Worm (Caenorhabditis elegans): ENCODE results near the gene R05G6.9.

The R05G6.9 gene

DNA sequence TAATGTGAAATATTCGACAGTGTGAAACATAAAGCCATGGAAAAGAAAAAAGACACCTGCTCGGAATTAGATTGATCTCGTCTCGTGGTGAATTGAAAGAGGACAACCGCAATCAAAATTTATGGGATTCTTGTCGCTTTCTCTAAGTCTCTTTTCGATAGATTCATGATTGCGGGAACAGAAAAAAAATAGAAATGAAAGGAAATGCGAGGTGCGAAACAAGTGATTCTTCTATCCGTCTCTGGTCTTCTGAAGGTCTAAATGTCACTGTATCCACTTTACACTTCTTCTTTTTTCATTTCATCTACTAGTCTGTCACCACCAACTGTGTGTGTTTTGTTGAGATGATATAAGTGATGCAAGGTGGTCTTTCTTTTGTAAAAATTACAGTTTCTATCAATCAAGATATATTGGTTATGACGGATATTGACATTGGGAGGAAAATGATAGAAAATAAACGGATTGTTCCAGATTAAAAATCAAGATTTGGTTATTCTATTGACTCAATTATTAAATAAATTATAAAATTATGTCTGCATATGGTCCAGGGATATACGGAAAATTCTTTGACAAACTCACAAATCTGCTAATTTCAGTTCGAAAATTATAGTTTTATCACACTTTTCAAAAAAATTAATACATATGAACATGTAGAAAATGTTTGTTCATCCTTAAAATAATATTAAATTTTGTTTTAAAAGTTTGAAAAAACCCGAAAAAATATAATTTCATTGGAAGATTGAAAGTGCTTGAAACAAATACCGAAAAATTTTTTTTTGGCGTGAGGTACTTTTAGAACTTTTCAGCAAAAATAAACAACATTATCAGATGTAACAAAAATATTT, 14.4 kb upstream of the R05G6.9 start:
- TF ChIP-seq F13C5.2 (tag; optimal IDR thresholded peaks at IDR 0.05), result no peak
- no peak for TF ChIP-seq pes-1 (GFP tag; IDR thresholded peaks at IDR 0.05)
- TF ChIP-seq hmbx-1 (tag; optimal IDR thresholded peaks at IDR 0.05), result no peak
- TF ChIP-seq ama-1 (optimal IDR thresholded peaks at IDR 0.05), result no peak
- TF ChIP-seq hmg-4 (GFP tag; optimal IDR thresholded peaks at IDR 0.05), result no peak
- no peak for TF ChIP-seq flt-1 (GFP tag; IDR thresholded peaks at IDR 0.05)
- no peak for TF ChIP-seq ceh-36 (tag; optimal IDR thresholded peaks at IDR 0.05)
- no peak for TF ChIP-seq ets-7 (tag; optimal IDR thresholded peaks at IDR 0.05)
- no peak for TF ChIP-seq ceh-13 (GFP tag; optimal IDR thresholded peaks at IDR 0.05)
- no peak for TF ChIP-seq sea-1 (GFP tag; conservative IDR thresholded peaks at IDR 0.05)
- no peak for TF ChIP-seq aly-1 (tag; optimal IDR thresholded peaks at IDR 0.05)

DNA sequence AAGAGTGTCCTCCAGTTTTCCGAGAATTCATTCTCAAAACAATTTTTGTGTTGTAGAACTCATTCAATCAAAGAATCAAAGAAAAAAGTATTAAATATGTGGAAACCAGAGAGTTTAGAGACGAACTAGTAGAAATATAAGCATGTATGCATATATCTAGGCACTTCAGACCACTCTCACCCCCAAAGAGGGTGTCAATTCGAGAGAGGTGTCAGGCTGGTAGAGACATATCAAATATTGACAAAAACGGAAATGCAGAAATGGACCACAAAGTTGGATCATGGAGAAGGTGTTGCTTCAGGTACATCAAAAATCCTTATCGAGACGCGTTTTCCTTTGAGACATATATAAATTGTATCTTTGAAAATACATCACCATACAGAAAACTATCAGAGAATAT, 7.7 kb upstream of the R05G6.9 start:
- no peak for TF ChIP-seq hmbx-1 (tag; optimal IDR thresholded peaks at IDR 0.05)

DNA sequence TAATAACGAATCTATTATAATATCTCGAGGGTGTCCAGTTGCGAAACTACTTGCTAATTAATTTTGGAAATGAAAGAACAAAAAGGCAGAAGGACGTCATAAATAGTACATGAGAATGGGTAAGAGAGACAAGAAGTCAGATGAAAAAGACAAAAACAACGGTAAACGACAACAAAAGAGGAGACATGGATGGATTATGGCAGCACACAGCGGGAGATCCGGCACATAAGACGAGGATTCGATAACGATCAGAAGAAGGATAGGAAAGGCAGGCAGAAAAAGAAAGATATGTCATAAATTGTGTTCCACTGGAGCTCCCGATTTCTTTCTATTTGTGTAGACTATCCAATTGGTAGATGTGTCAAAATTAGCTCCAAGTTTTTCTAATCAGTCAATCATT, 5.5 kb upstream of the R05G6.9 start:
- TF ChIP-seq pes-1 (GFP tag; IDR thresholded peaks at IDR 0.05) (no peak), flt-1 (GFP tag; IDR thresholded peaks at IDR 0.05) (no peak), scrt-1 (GFP tag; IDR thresholded peaks at IDR 0.05) (no peak), B0310.2 (tag; optimal IDR thresholded peaks at IDR 0.05) (no peak), F13C5.2 (tag; optimal IDR thresholded peaks at IDR 0.05) (no peak)

DNA sequence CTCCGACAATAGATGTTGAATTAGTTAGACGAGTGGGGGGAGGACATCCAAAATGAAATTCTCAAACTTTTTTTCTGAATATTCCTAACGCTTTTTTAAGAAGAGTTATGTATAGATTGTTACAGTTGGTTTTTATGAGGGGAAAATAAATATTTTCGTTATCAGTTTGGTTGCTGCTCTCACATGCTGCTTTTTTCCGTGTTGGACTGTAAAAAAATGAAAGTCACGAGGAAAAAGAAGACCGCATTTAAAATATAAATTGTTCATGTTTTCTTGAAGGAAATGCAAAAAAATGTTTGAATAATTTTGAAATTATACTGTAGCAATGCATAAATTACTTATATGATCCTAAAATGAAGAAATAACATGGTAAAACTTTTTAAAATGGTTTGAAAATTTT, 4.8 kb upstream of the R05G6.9 start:
- TF ChIP-seq ceh-36 (tag; optimal IDR thresholded peaks at IDR 0.05) (no peak), sea-1 (GFP tag; conservative IDR thresholded peaks at IDR 0.05) (no peak), F13C5.2 (tag; optimal IDR thresholded peaks at IDR 0.05) (no peak), hnd-1 (tag; optimal IDR thresholded peaks at IDR 0.05) (no peak), tbx-11 (GFP tag; IDR thresholded peaks at IDR 0.05) (no peak), hmg-4 (GFP tag; optimal IDR thresholded peaks at IDR 0.05) (no peak), scrt-1 (GFP tag; IDR thresholded peaks at IDR 0.05) (no peak), hmbx-1 (tag; optimal IDR thresholded peaks at IDR 0.05) (no peak), ets-7 (tag; optimal IDR thresholded peaks at IDR 0.05) (no peak), tbx-37 (GFP tag; conservative IDR thresholded peaks at IDR 0.05) (no peak), ama-1 (optimal IDR thresholded peaks at IDR 0.05) (no peak), aly-1 (tag; optimal IDR thresholded peaks at IDR 0.05) (no peak), ceh-13 (GFP tag; optimal IDR thresholded peaks at IDR 0.05) (no peak), flt-1 (GFP tag; IDR thresholded peaks at IDR 0.05) (no peak), pes-1 (GFP tag; IDR thresholded peaks at IDR 0.05) (no peak), B0310.2 (tag; optimal IDR thresholded peaks at IDR 0.05) (no peak), tra-4 (tag; optimal IDR thresholded peaks at IDR 0.05) (no peak)

DNA sequence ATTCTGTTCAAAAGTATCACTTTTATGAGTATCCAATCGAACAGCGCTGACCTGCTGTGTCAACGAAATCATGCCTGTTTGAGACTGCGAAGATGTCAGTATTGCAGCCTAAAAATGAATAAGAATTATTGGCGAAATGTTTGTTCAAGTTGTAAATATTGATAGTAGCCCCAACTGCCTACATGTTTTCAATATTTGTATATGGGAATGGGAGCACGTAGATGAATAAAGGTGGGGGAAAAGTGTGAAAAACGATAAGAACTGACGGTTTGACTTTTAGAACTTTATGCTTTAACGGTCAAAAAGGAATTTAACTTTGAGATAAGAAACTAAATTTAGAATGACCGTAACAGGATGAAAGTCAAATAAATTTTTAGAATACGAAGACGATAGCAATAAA, 4.2 kb upstream of the R05G6.9 start:
- TF ChIP-seq F13C5.2 (tag; optimal IDR thresholded peaks at IDR 0.05) (no peak), ceh-36 (tag; optimal IDR thresholded peaks at IDR 0.05) (no peak), hmbx-1 (tag; optimal IDR thresholded peaks at IDR 0.05) (no peak), sea-1 (GFP tag; conservative IDR thresholded peaks at IDR 0.05) (no peak), hmg-4 (GFP tag; optimal IDR thresholded peaks at IDR 0.05) (no peak), flt-1 (GFP tag; IDR thresholded peaks at IDR 0.05) (no peak)

DNA sequence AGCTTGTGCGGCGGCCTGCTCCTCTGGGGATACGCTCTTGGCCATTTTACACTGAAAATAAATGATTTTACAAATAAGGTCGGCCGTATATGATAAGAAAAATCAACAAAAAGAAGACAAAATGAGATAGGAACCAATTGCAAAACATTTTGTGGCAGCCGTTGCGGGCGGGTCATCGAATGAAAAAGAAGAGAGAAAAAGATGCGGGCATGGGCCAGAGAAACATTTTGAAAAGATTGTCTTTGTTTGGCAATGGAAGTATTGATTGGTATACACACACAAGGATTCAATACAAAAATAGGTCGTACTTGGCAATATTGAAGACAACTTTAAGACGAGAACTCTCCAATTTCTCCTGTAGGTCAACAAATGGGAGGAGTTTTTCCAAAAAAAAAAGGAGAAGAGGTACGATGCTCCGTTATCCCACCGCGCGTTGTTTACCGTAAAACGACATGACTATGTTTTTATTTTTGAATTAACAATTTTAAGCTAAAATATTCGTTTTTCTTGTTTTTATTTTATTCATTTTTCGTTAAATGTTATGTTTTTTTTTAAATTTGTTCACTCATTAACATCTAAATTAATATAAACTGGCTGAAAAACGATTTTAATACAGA, 3.3 kb downstream of the R05G6.9 start, which contains the start of the genes plc-4 and R05G6.4:
plc-4 (minus strand) TSS at position 51 of the 617 bp plus-strand sequence.
R05G6.4 (plus strand) TSS at position 617 of the 617 bp plus-strand sequence.
- no peak for TF ChIP-seq ama-1 (optimal IDR thresholded peaks at IDR 0.05)
- TF ChIP-seq flt-1 (GFP tag; IDR thresholded peaks at IDR 0.05), result no peak
- no peak for TF ChIP-seq ceh-36 (tag; optimal IDR thresholded peaks at IDR 0.05)
- TF ChIP-seq scrt-1 (GFP tag; IDR thresholded peaks at IDR 0.05), result no peak
- no peak for TF ChIP-seq F13C5.2 (tag; optimal IDR thresholded peaks at IDR 0.05)
- TF ChIP-seq pes-1 (GFP tag; IDR thresholded peaks at IDR 0.05), result no peak
- TF ChIP-seq hmbx-1 (tag; optimal IDR thresholded peaks at IDR 0.05), result no peak
- TF ChIP-seq hnd-1 (tag; optimal IDR thresholded peaks at IDR 0.05), result no peak
- TF ChIP-seq ets-7 (tag; optimal IDR thresholded peaks at IDR 0.05), result no peak
- TF ChIP-seq B0310.2 (tag; optimal IDR thresholded peaks at IDR 0.05), result no peak
- TF ChIP-seq tra-4 (tag; optimal IDR thresholded peaks at IDR 0.05), result no peak
- TF ChIP-seq sea-1 (GFP tag; conservative IDR thresholded peaks at IDR 0.05), result no peak
- no peak for TF ChIP-seq tbx-11 (GFP tag; IDR thresholded peaks at IDR 0.05)
- TF ChIP-seq hmg-4 (GFP tag; optimal IDR thresholded peaks at IDR 0.05), result no peak
- TF ChIP-seq tbx-37 (GFP tag; conservative IDR thresholded peaks at IDR 0.05), result no peak

DNA sequence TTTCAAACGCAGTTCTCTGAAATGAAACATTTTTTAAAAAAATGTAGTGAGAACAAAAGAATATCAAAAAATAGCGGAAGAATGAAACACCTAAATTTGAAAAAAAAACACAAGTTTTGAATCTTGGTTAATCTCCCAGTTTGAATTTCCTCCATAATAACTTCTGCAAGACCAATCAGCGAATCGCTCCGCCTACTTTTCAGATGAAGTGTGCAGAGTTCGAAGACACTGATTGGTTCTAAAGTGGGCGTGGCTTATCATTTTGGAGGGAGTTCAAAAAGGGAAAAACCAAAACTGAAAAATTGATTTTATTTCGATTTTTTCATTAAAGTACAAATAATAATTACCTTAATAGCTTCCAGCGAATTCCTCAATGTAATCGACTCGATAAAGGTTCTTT, 5.2 kb downstream of the R05G6.9 start:
- TF ChIP-seq hnd-1 (tag; optimal IDR thresholded peaks at IDR 0.05), result no peak
- TF ChIP-seq flt-1 (GFP tag; IDR thresholded peaks at IDR 0.05), result no peak
- no peak for TF ChIP-seq B0310.2 (tag; optimal IDR thresholded peaks at IDR 0.05)
- no peak for TF ChIP-seq scrt-1 (GFP tag; IDR thresholded peaks at IDR 0.05)
- no peak for TF ChIP-seq hmg-4 (GFP tag; optimal IDR thresholded peaks at IDR 0.05)
- no peak for TF ChIP-seq tbx-37 (GFP tag; conservative IDR thresholded peaks at IDR 0.05)
- TF ChIP-seq ama-1 (optimal IDR thresholded peaks at IDR 0.05), result no peak
- no peak for TF ChIP-seq aly-1 (tag; optimal IDR thresholded peaks at IDR 0.05)

DNA sequence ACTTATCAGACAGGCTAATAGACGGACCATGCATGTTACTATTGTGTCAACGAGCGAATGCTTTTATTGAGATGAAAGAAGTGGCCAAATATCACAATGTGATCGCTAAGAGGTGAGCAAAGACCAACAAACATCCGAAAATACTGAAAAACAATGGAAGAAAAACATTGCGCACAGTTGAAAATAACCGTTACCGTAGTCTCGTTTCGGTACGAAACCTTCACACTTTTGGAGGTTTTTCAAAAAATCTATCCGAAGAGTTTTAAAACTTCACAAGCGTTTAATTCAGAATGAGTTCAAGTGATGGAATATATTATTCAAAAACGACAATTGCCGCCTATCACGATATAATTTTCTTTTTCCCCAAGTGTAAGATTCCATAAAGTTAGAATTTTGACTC, 7.2 kb downstream of the R05G6.9 start:
- TF ChIP-seq aly-1 (tag; optimal IDR thresholded peaks at IDR 0.05) (no peak), tbx-11 (GFP tag; IDR thresholded peaks at IDR 0.05) (no peak), hmg-4 (GFP tag; optimal IDR thresholded peaks at IDR 0.05) (no peak)
